Worm (Caenorhabditis elegans): ENCODE results near the gene H38K22.6.

H38K22.6 gene

DNA sequence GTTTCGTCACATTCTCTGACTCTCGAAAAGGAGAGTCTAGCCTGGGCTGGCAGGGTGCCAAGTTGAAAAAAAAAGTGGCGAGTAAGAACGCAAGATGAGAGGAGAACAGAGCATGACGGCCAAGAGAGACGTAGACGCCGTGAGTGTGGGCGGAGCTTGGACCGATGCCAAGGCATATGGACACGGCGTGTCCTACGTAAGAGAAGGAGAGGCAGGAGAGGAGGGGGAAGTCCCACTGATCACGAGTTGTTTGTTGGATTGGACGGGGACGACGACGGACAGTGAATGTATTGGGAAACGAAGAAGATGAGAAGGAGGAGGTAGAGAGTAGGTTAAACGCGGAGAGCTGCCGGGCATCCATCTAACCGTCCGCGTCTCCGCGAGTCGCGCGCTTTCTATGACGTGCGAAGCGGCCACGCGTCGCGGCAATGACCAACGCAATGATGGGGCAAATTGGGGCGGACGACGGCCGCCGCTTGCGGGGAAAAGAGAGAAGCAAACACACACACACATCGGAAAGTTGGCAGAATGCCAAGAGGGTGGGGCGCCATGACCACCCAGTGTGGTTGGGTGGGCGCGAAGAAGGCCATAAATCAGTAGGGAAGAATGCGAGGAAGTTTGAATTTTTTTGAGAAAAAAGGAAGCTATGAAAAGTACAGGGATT is 38.1 kb upstream of the H38K22.6 start (continued):
- peak; percentile 65 to 95 for TF ChIP-seq mdl-1 (tag; optimal IDR thresholded peaks at IDR 0.05)
- peak; percentile 77 for TF ChIP-seq zag-1 (tag; optimal IDR thresholded peaks at IDR 0.05)
- TF ChIP-seq isw-1 (GFP tag; IDR thresholded peaks at IDR 0.05), result peak; percentile 91
- TF ChIP-seq unc-98 (GFP tag; IDR thresholded peaks at IDR 0.05), result peak; percentile 77
- peak; percentile 58 for TF ChIP-seq nhr-237 (tag; optimal IDR thresholded peaks at IDR 0.05)
- peak; percentile 59 to 68 (median 68) for TF ChIP-seq dpl-1 (GFP tag; optimal IDR thresholded peaks at IDR 0.05)
- TF ChIP-seq nhr-28 (tag; optimal IDR thresholded peaks at IDR 0.05), result no peak
- peak; percentile 91 for TF ChIP-seq C04F5.9 (tag; optimal IDR thresholded peaks at IDR 0.05)
- peak; percentile 49 for TF ChIP-seq ceh-90 (tag; optimal IDR thresholded peaks at IDR 0.05)
- peak; percentile 84 for TF ChIP-seq fkh-4 (tag; optimal IDR thresholded peaks at IDR 0.05; ENCODE audit: borderline replicate concordance)
- peak; percentile 98 for TF ChIP-seq nhr-19 (GFP tag; conservative IDR thresholded peaks at IDR 0.05)
- peak in 1 of 2 experiments; percentile 97 for TF ChIP-seq ztf-11 (tag; optimal IDR thresholded peaks at IDR 0.05)
- TF ChIP-seq nhr-77 (tag; optimal IDR thresholded peaks at IDR 0.05), result peak; percentile 94
- peak; percentile 97 for TF ChIP-seq nhr-11 (tag; optimal IDR thresholded peaks at IDR 0.05)
- TF ChIP-seq unc-130 (tag; optimal IDR thresholded peaks at IDR 0.05), result peak; percentile 55
- TF ChIP-seq lsy-2 (tag; optimal IDR thresholded peaks at IDR 0.05), result peak; percentile 91 to 94
- no peak for TF ChIP-seq alr-1 (tag; optimal IDR thresholded peaks at IDR 0.05; ENCODE audit: borderline replicate concordance)
- TF ChIP-seq blmp-1 (tag; optimal IDR thresholded peaks at IDR 0.05), result peak; percentile 65
- no peak for TF ChIP-seq sptf-1 (tag; optimal IDR thresholded peaks at IDR 0.05)
- peak; percentile 14 for TF ChIP-seq F16B12.6 (tag; optimal IDR thresholded peaks at IDR 0.05)
- peak; percentile 72 for TF ChIP-seq hlh-4 (tag; optimal IDR thresholded peaks at IDR 0.05)
- TF ChIP-seq ceh-82 (tag; optimal IDR thresholded peaks at IDR 0.05), result peak; percentile 69 to 84 (median 73)
- TF ChIP-seq vab-15 (tag; optimal IDR thresholded peaks at IDR 0.05), result peak; percentile 88
- peak; percentile 97 for TF ChIP-seq sox-4 (tag; optimal IDR thresholded peaks at IDR 0.05)
- peak; percentile 91 for TF ChIP-seq zip-4 (GFP tag; optimal IDR thresholded peaks at IDR 0.05)
- TF ChIP-seq lir-3 (tag; optimal IDR thresholded peaks at IDR 0.05; ENCODE audit: poor library complexity), result peak; percentile 92
- peak; percentile 70 for TF ChIP-seq hpl-2 (GFP tag; optimal IDR thresholded peaks at IDR 0.05)
- peak; percentile 99 for TF ChIP-seq swsn-7 (tag; optimal IDR thresholded peaks at IDR 0.05)
- peak; percentile 98 for TF ChIP-seq ztf-4 (tag; optimal IDR thresholded peaks at IDR 0.05)
- TF ChIP-seq fos-1 (tag; optimal IDR thresholded peaks at IDR 0.05), result peak; percentile 73
- TF ChIP-seq ces-1 (GFP tag; optimal IDR thresholded peaks at IDR 0.05), result peak; percentile 29
- TF ChIP-seq mep-1 (tag; optimal IDR thresholded peaks at IDR 0.05), result peak; percentile 96
- peak; percentile 48 for TF ChIP-seq ama-1 (optimal IDR thresholded peaks at IDR 0.05)
- TF ChIP-seq pqm-1 (tag; optimal IDR thresholded peaks at IDR 0.05), result peak; percentile 70
- TF ChIP-seq aly-2 (tag; optimal IDR thresholded peaks at IDR 0.05), result no peak
- no peak for TF ChIP-seq nhr-12 (tag; optimal IDR thresholded peaks at IDR 0.05)
- TF ChIP-seq ets-5 (GFP tag; IDR thresholded peaks at IDR 0.05), result no peak
- peak; percentile 17 for TF ChIP-seq nhr-76 (tag; optimal IDR thresholded peaks at IDR 0.05)
- TF ChIP-seq irx-1 (tag; optimal IDR thresholded peaks at IDR 0.05), result peak; percentile 97
- TF ChIP-seq efl-1 (optimal IDR thresholded peaks at IDR 0.05), result peak; percentile 81 to 86
- TF ChIP-seq efl-1 (GFP tag; optimal IDR thresholded peaks at IDR 0.05 in 1 of 2), result peak; percentile 65 to 97
- TF ChIP-seq snu-23 (GFP tag; optimal IDR thresholded peaks at IDR 0.05), result peak; percentile 99
- peak; percentile 69 to 85 for TF ChIP-seq lin-35 (GFP tag; optimal IDR thresholded peaks at IDR 0.05)
- peak; percentile 96 for TF ChIP-seq sup-37 (GFP tag; optimal IDR thresholded peaks at IDR 0.05)

DNA sequence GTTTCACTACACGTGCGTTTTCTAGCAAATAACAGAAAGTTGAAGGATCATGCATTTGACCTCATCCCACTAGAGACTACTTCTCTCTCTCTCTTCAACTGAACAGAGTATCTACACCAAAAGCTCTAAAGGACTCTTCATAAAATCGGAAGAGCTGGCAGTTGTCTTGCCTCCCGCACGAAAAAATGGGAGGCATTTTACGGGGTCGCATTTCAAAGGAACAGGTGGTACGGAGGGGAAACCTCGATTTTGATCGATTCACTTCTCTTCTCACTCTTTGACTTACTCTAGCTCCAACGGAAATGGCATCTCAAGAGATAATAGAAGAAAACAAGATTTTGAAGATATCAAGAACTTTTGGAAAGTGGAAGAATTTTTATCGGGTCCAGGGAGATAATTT is 37.0 kb upstream of the H38K22.6 start:
- TF ChIP-seq unc-86 (tag; optimal IDR thresholded peaks at IDR 0.05) (no peak), tbx-2 (tag; optimal IDR thresholded peaks at IDR 0.05) (no peak), pag-3 (tag; optimal IDR thresholded peaks at IDR 0.05; ENCODE audit: borderline replicate concordance, insufficient read depth) (peak; percentile 85), mdl-1 (tag; optimal IDR thresholded peaks at IDR 0.05) (peak in 1 of 2 experiments; percentile 45), nhr-71 (tag; optimal IDR thresholded peaks at IDR 0.05) (peak; percentile 80), rnt-1 (tag; optimal IDR thresholded peaks at IDR 0.05) (peak; percentile 88), dsc-1 (tag; optimal IDR thresholded peaks at IDR 0.05) (no peak), mab-9 (GFP tag; IDR thresholded peaks at IDR 0.05) (no peak), nhr-28 (tag; optimal IDR thresholded peaks at IDR 0.05) (no peak), Y116A8C.19 (tag; optimal IDR thresholded peaks at IDR 0.05; ENCODE audit: borderline replicate concordance) (no peak), hpl-2 (GFP tag; optimal IDR thresholded peaks at IDR 0.05) (no peak), nhr-20 (tag; optimal IDR thresholded peaks at IDR 0.05) (peak; percentile 55), ztf-11 (tag; optimal IDR thresholded peaks at IDR 0.05) (no peak), ces-1 (GFP tag; optimal IDR thresholded peaks at IDR 0.05) (no peak), lin-14 (GFP tag; optimal IDR thresholded peaks at IDR 0.05) (peak; percentile 85), alr-1 (tag; optimal IDR thresholded peaks at IDR 0.05; ENCODE audit: borderline replicate concordance) (no peak)

All from whole organism, L1 larva.